Fruit fly (Drosophila melanogaster) whole organism, pupa: ENCODE results near the gene CG31174.
A peak's percentile ranks its signal among the peaks of the same experiment; 100 is the strongest.

Experiments used
- CG10348 ChIP-seq: fragments of 200-800 bp; sonication (Bioruptor generic); IDR thresholded peaks from 2 replicates; pipeline ENCODE4 v1.3.6; 2022; ENCODE audit warnings: missing biosample characterization, missing genetic modification characterization
- CG12605 ChIP-seq: fragments of 200-800 bp; sonication (Bioruptor generic); IDR thresholded peaks from 2 replicates; pipeline ENCODE4 v1.3.6; 2022; ENCODE audit warnings: missing biosample characterization, missing genetic modification characterization
- CG13204 ChIP-seq: fragments of 200-800 bp; sonication (Bioruptor generic); optimal IDR thresholded peaks from 2 replicates; lab custom pipeline; 2018; ENCODE audit warnings: missing biosample characterization, mild to moderate bottlenecking, missing genetic modification characterization, moderate library complexity
- CG14655 ChIP-seq: fragments of 200-800 bp; sonication (Bioruptor generic); optimal IDR thresholded peaks from 3 replicates; lab custom pipeline; 2017; ENCODE audit warnings: mild to moderate bottlenecking, missing biosample characterization, missing genetic modification reagents, missing genetic modification characterization
- CG15710 ChIP-seq: fragments of 200-800 bp; sonication (Bioruptor generic); optimal IDR thresholded peaks from 2 replicates; lab custom pipeline; 2018; ENCODE audit warnings: missing biosample characterization, mild to moderate bottlenecking, missing genetic modification characterization, moderate library complexity
- CG17806 ChIP-seq: fragments of 200-800 bp; sonication (Bioruptor generic); optimal IDR thresholded peaks from 2 replicates; lab custom pipeline; 2018; ENCODE audit warnings: missing biosample characterization, mild to moderate bottlenecking, missing genetic modification characterization, moderate library complexity
- CG32121 ChIP-seq: fragments of 200-800 bp; sonication (Bioruptor generic); IDR thresholded peaks from 2 replicates; pipeline ENCODE4 v1.3.6; 2022; ENCODE audit warnings: missing biosample characterization, missing genetic modification characterization
- CG34367 ChIP-seq: fragments of 200-800 bp; sonication (Bioruptor generic); optimal IDR thresholded peaks from 2 replicates; lab custom pipeline; 2018; ENCODE audit warnings: missing biosample characterization, mild to moderate bottlenecking, missing genetic modification characterization
- CG4496 ChIP-seq: fragments of 200-800 bp; sonication (Bioruptor generic); IDR thresholded peaks from 3 replicates; pipeline ENCODE4 v1.3.6; 2022; ENCODE audit warnings: missing biosample characterization, missing genetic modification characterization
- CG8159 ChIP-seq: fragments of 200-800 bp; sonication (Bioruptor generic); optimal IDR thresholded peaks from 3 replicates; lab custom pipeline; 2018; ENCODE audit warnings: missing biosample characterization, mild to moderate bottlenecking, missing genetic modification characterization, moderate library complexity
- CG8301 ChIP-seq: fragments of 200-800 bp; sonication (Bioruptor generic); optimal IDR thresholded peaks from 2 replicates; lab custom pipeline; 2018; ENCODE audit warnings: missing biosample characterization, mild to moderate bottlenecking, missing genetic modification characterization
- CG9948 ChIP-seq: fragments of 200-800 bp; sonication (Bioruptor generic); optimal IDR thresholded peaks from 2 replicates; lab custom pipeline; 2018; ENCODE audit warnings: missing biosample characterization, mild to moderate bottlenecking, missing genetic modification characterization, moderate library complexity
- D1 ChIP-seq: fragments of 200-800 bp; sonication (Bioruptor generic); optimal IDR thresholded peaks from 2 replicates; lab custom pipeline; 2018; ENCODE audit warnings: missing biosample characterization, mild to moderate bottlenecking, missing genetic modification characterization, moderate library complexity
- EcR ChIP-seq: fragments of 200-800 bp; sonication (Bioruptor generic); optimal IDR thresholded peaks from 3 replicates; lab custom pipeline; 2019; ENCODE audit warnings: missing biosample characterization, missing genetic modification characterization, mild to moderate bottlenecking, moderate library complexity, missing genetic modification reagents
- Ets98B ChIP-seq: fragments of 200-800 bp; sonication (Bioruptor generic); IDR thresholded peaks from 2 replicates; pipeline ENCODE4 v1.3.6; 2022; ENCODE audit warnings: missing biosample characterization, missing genetic modification characterization
- Pif1A ChIP-seq: fragments of 200-800 bp; sonication (Bioruptor generic); optimal IDR thresholded peaks from 3 replicates; lab custom pipeline; 2016; ENCODE audit warnings: missing biosample characterization, missing genetic modification characterization
- Pif1B ChIP-seq: fragments of 200-800 bp; sonication (Bioruptor generic); optimal IDR thresholded peaks from 3 replicates; lab custom pipeline; 2016; ENCODE audit warnings: missing biosample characterization, missing genetic modification characterization
- Snoo ChIP-seq: fragments of 200-800 bp; sonication (Bioruptor generic); optimal IDR thresholded peaks from 3 replicates; lab custom pipeline; 2017; ENCODE audit warnings: missing biosample characterization, mild to moderate bottlenecking, missing genetic modification characterization, inconsistent platforms
- fd96Ca ChIP-seq: fragments of 200-800 bp; sonication (Bioruptor generic); IDR thresholded peaks from 3 replicates; pipeline ENCODE4 v1.3.6; 2022; ENCODE audit warnings: missing biosample characterization, missing genetic modification characterization
- gl ChIP-seq: fragments of 200-800 bp; sonication (Bioruptor generic); optimal IDR thresholded peaks from 2 replicates; lab custom pipeline; 2018; ENCODE audit warnings: missing biosample characterization, mild to moderate bottlenecking, missing genetic modification characterization
- rn ChIP-seq: fragments of 200-800 bp; sonication (Bioruptor generic); IDR thresholded peaks from 2 replicates; pipeline ENCODE4 v1.3.6; 2022; ENCODE audit warnings: missing biosample characterization, missing genetic modification characterization

CG31174 gene

dm6 chr3R:21851592-21852578 lies 17.4 kb downstream of the CG31174 start:
- TF ChIP-seq CG14655 (GFP tag; lab: Kevin White, UChicago) (no peak), CG8159 (tag; lab: Kevin White, UChicago) (no peak), Ets98B (GFP tag; lab: Robert Waterston, UW) (no peak), EcR (GFP tag; lab: Kevin White, UChicago) (peak; percentile 80)

dm6 chr3R:21849988-21850460 lies 19.3 kb downstream of the CG31174 start:
- TF ChIP-seq Pif1B (GFP tag; lab: Kevin White, UChicago) (no peak), fd96Ca (GFP tag; lab: Robert Waterston, UW) (peak; percentile 53; the same call in 1 of the 3 replicates), Ets98B (GFP tag; lab: Robert Waterston, UW) (peak; percentile 54; the same call in 1 of the 2 replicates), gl (no peak), CG17806 (tag; lab: Kevin White, UChicago) (no peak), CG8301 (tag; lab: Kevin White, UChicago) (peak; percentile 28), CG4496 (GFP tag; lab: Robert Waterston, UW) (peak; percentile 59; the same call in 2 of the 3 replicates), CG9948 (tag; lab: Kevin White, UChicago) (peak; percentile 19), CG12605 (GFP tag; lab: Robert Waterston, UW) (no peak), CG8159 (tag; lab: Kevin White, UChicago) (peak; percentile 3), EcR (GFP tag; lab: Kevin White, UChicago) (no peak), CG13204 (GFP tag; lab: Kevin White, UChicago) (no peak), CG32121 (GFP tag; lab: Robert Waterston, UW) (no peak), CG15710 (tag; lab: Kevin White, UChicago) (peak; percentile 2), CG34367 (tag; lab: Kevin White, UChicago) (no peak), CG14655 (GFP tag; lab: Kevin White, UChicago) (peak; percentile 44), CG10348 (GFP tag; lab: Robert Waterston, UW) (no peak), Snoo (tag; lab: Kevin White, UChicago) (no peak), Pif1A (GFP tag; lab: Kevin White, UChicago) (peak; percentile 36), rn (no peak), D1 (tag; lab: Kevin White, UChicago) (no peak)

dm6 chr3R:21848987-21849442 lies 20.3 kb downstream of the CG31174 start:
- TF ChIP-seq CG13204 (GFP tag; lab: Kevin White, UChicago) = peak; percentile 76
- peak; percentile 79 for TF ChIP-seq CG32121 (GFP tag; lab: Robert Waterston, UW)
- TF ChIP-seq CG12605 (GFP tag; lab: Robert Waterston, UW) = peak; percentile 65
- TF ChIP-seq CG10348 (GFP tag; lab: Robert Waterston, UW) = peak; percentile 69
- peak; percentile 92 for TF ChIP-seq CG8301 (tag; lab: Kevin White, UChicago)
- peak; percentile 87 for TF ChIP-seq CG4496 (GFP tag; lab: Robert Waterston, UW)
- peak; percentile 78 for TF ChIP-seq fd96Ca (GFP tag; lab: Robert Waterston, UW)
- peak; percentile 96 for TF ChIP-seq CG14655 (GFP tag; lab: Kevin White, UChicago)
- TF ChIP-seq Pif1A (GFP tag; lab: Kevin White, UChicago) = peak; percentile 90
- peak; percentile 92 for TF ChIP-seq D1 (tag; lab: Kevin White, UChicago)
- TF ChIP-seq CG8159 (tag; lab: Kevin White, UChicago) = peak; percentile 95
- TF ChIP-seq rn = peak; percentile 34; the same call in 1 of the 2 replicates
- peak; percentile 87 for TF ChIP-seq CG17806 (tag; lab: Kevin White, UChicago)
- peak; percentile 95 for TF ChIP-seq Snoo (tag; lab: Kevin White, UChicago)
- peak; percentile 78 for TF ChIP-seq Ets98B (GFP tag; lab: Robert Waterston, UW)
- peak; percentile 93 for TF ChIP-seq CG15710 (tag; lab: Kevin White, UChicago)
- TF ChIP-seq CG34367 (tag; lab: Kevin White, UChicago) = peak; percentile 83
- TF ChIP-seq EcR (GFP tag; lab: Kevin White, UChicago) = peak; percentile 43
- TF ChIP-seq CG9948 (tag; lab: Kevin White, UChicago) = peak; percentile 91
- peak; percentile 94 for TF ChIP-seq Pif1B (GFP tag; lab: Kevin White, UChicago)
- peak; percentile 49 for TF ChIP-seq gl

dm6 chr3R:21848271-21848670 lies 21.0 kb downstream of the CG31174 start:
- TF ChIP-seq CG10348 (GFP tag; lab: Robert Waterston, UW) (no peak), fd96Ca (GFP tag; lab: Robert Waterston, UW) (peak; percentile 36; the same call in 1 of the 3 replicates), CG34367 (tag; lab: Kevin White, UChicago) (no peak), CG4496 (GFP tag; lab: Robert Waterston, UW) (peak; percentile 27; the same call in 1 of the 3 replicates), gl (no peak), EcR (GFP tag; lab: Kevin White, UChicago) (peak; percentile 53), CG32121 (GFP tag; lab: Robert Waterston, UW) (peak; percentile 28; the same call in 1 of the 2 replicates)

- TF ChIP-seq CG9948 (tag; lab: Kevin White, UChicago) (no peak), CG4496 (GFP tag; lab: Robert Waterston, UW) (peak; percentile 65; the same call in 2 of the 3 replicates), CG17806 (tag; lab: Kevin White, UChicago) (no peak), CG8301 (tag; lab: Kevin White, UChicago) (no peak), gl (no peak), Pif1B (GFP tag; lab: Kevin White, UChicago) (no peak), Pif1A (GFP tag; lab: Kevin White, UChicago) (no peak), fd96Ca (GFP tag; lab: Robert Waterston, UW) (no peak), CG12605 (GFP tag; lab: Robert Waterston, UW) (no peak), CG8159 (tag; lab: Kevin White, UChicago) (no peak), CG14655 (GFP tag; lab: Kevin White, UChicago) (no peak), Ets98B (GFP tag; lab: Robert Waterston, UW) (0 out of 2 replicates have a peak, but pooled peaks have one; percentile 10)
These were observed 21.9 kb downstream of the CG31174 start for dm6 chr3R:21847438-21847837.
